Worm (Caenorhabditis elegans) whole organism, L3 larva: ENCODE measurements around the gene aagr-4.

Experiments
- aly-2 ChIP-seq: fragments of 150-350 bp; optimal IDR thresholded peaks from 2 replicates; lab custom pipeline; 2014; ENCODE audit warnings: missing biosample characterization, missing genetic modification characterization
- ama-1 ChIP-seq: fragments of 150-350 bp; optimal IDR thresholded peaks from 2 replicates; lab custom pipeline; 2018
- pha-4 ChIP-seq: fragments of 150-350 bp; optimal IDR thresholded peaks from 2 replicates; lab custom pipeline; 2014; ENCODE audit warnings: missing biosample characterization, missing genetic modification reagents, missing genetic modification characterization
- skn-1 ChIP-seq: fragments of 150-350 bp; optimal IDR thresholded peaks from 2 replicates; lab custom pipeline; 2014; ENCODE audit warnings: missing biosample characterization, missing genetic modification characterization
- tbx-2 ChIP-seq: sonication (generic microtip); optimal IDR thresholded peaks from 2 replicates; lab custom pipeline; 2016; ENCODE audit warnings: mild to moderate bottlenecking, missing genetic modification characterization, missing compliant biosample characterization
- unc-39 ChIP-seq: sonication (generic microtip); optimal IDR thresholded peaks from 4 replicates; lab custom pipeline; 2017; ENCODE audit warnings: missing biosample characterization, missing genetic modification characterization

DNA sequence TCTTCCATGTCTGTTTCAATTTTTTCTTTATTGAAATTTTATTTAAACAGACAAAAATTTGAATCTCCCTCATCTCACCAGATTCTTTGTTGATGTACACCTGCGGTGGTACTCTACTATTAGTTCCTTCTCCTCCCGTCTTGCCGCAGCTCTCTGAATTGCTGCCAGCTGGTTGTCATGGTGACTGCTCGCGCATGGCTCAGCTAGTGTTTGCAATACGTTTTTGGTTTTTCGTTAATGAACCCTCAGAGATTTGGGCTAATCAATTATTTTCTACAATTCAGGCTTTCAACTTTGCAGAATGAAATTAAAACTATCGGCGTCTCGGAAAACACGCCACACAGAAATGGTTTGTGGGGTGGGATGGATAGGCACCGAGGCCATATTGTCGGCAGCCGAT is 20.7 kb downstream of the aagr-4 start, which contains the start of gene che-2:
- TF ChIP-seq unc-39 (tag; lab: Kevin White, UChicago) (no peak), aly-2 (tag; lab: Kevin White, UChicago) (no peak), skn-1 (tag; lab: Kevin White, UChicago) (no peak), pha-4 (tag; lab: Kevin White, UChicago) (no peak), tbx-2 (tag; lab: Kevin White, UChicago) (no peak), ama-1 (lab: Kevin White, UChicago) (no peak)
